Worm (Caenorhabditis elegans) whole organism, L4 larva: ENCODE measurements around the gene rpia-1.

ENCODE experiments used
- F37D6.2 ChIP-seq: sonication (generic microtip); optimal IDR thresholded peaks from 2 replicates; lab custom pipeline; 2016; ENCODE audit warnings: mild to moderate bottlenecking, missing genetic modification characterization, missing compliant biosample characterization
- Y48G9A.11 ChIP-seq: fragments of 200-800 bp; sonication (Bioruptor generic); IDR thresholded peaks from 2 replicates; pipeline ENCODE4 v1.3.6; 2022; ENCODE audit warnings: missing genetic modification reagents, missing genetic modification characterization, missing compliant biosample characterization
- Y75B8A.6 ChIP-seq: fragments of 200-800 bp; sonication (Bioruptor generic); IDR thresholded peaks from 2 replicates; pipeline ENCODE4 v1.3.6; 2022; ENCODE audit warnings: missing genetic modification reagents, missing genetic modification characterization, missing compliant biosample characterization
- aha-1 ChIP-seq: fragments of 150-350 bp; peaks from one replicate; lab custom pipeline; 2014; ENCODE audit warnings: missing biosample characterization, missing genetic modification characterization
- aly-2 ChIP-seq: sonication (generic microtip); optimal IDR thresholded peaks from 2 replicates; lab custom pipeline; 2018; ENCODE audit warnings: missing biosample characterization, missing genetic modification characterization
- ceh-20 ChIP-seq: fragments of 200-800 bp; sonication (Bioruptor generic); IDR thresholded peaks from 2 replicates; pipeline ENCODE4 v1.3.6; 2022; ENCODE audit warnings: missing genetic modification reagents, missing genetic modification characterization, missing compliant biosample characterization
- ceh-82 ChIP-seq: sonication (generic microtip); optimal IDR thresholded peaks from 2 replicates; lab custom pipeline; 2017; ENCODE audit warnings: missing biosample characterization, missing genetic modification characterization
- cey-2 ChIP-seq: sonication (generic microtip); optimal IDR thresholded peaks from 3 replicates; lab custom pipeline; 2017; ENCODE audit warnings: missing genetic modification characterization, mild to moderate bottlenecking, missing compliant biosample characterization, antibody characterized with exemption, borderline replicate concordance; ENCODE audit not compliant: insufficient read depth
- ctbp-1 ChIP-seq: fragments of 200-800 bp; sonication (Bioruptor generic); IDR thresholded peaks from 2 replicates; pipeline ENCODE4 v1.3.6; 2022; ENCODE audit warnings: missing genetic modification reagents, missing genetic modification characterization, missing compliant biosample characterization
- daf-12 ChIP-seq: fragments of 150-350 bp; optimal IDR thresholded peaks from 2 replicates; lab custom pipeline; 2014; ENCODE audit warnings: missing biosample characterization, missing genetic modification reagents, missing genetic modification characterization
- daf-16 ChIP-seq, 3 experiments: sonication (generic microtip); optimal IDR thresholded peaks; 2 replicates each; lab custom pipeline; 2016 to 2017; ENCODE audit warnings: missing genetic modification characterization in 3 of 3, missing genetic modification reagents in 3 of 3, mild to moderate bottlenecking in 2 of 3, missing compliant biosample characterization in 2 of 3, missing biosample characterization in 1 of 3, moderate library complexity in 1 of 3
- daf-19 ChIP-seq: fragments of 200-800 bp; sonication (Bioruptor generic); conservative IDR thresholded peaks from 2 replicates; pipeline ENCODE4 v1.3.6; 2022; ENCODE audit warnings: missing genetic modification characterization, missing compliant biosample characterization
- daf-8 ChIP-seq: fragments of 200-800 bp; sonication (Bioruptor generic); IDR thresholded peaks from 2 replicates; pipeline ENCODE4 v1.3.6; 2022; ENCODE audit warnings: missing genetic modification characterization, missing compliant biosample characterization
- dmd-8 ChIP-seq: fragments of 200-800 bp; sonication (Bioruptor generic); IDR thresholded peaks from 2 replicates; pipeline ENCODE4 v1.3.6; 2022; ENCODE audit warnings: missing genetic modification characterization, missing compliant biosample characterization
- dmd-9 ChIP-seq: fragments of 200-800 bp; sonication (Bioruptor generic); IDR thresholded peaks from 2 replicates; pipeline ENCODE4 v1.3.6; 2022; ENCODE audit warnings: missing genetic modification reagents, missing genetic modification characterization, missing compliant biosample characterization
- dpl-1 ChIP-seq: fragments of 150-350 bp; optimal IDR thresholded peaks from 2 replicates; lab custom pipeline; 2014; ENCODE audit warnings: missing biosample characterization, missing genetic modification reagents, missing genetic modification characterization
- duxl-1 ChIP-seq: sonication (generic microtip); optimal IDR thresholded peaks from 2 replicates; lab custom pipeline; 2016; ENCODE audit warnings: mild to moderate bottlenecking, missing genetic modification characterization, moderate library complexity, missing compliant biosample characterization; ENCODE audit not compliant: poor library complexity
- dve-1 ChIP-seq: sonication (generic microtip); optimal IDR thresholded peaks from 2 replicates; lab custom pipeline; 2017; ENCODE audit warnings: antibody characterized with exemption, mild to moderate bottlenecking, missing genetic modification characterization, missing compliant biosample characterization; ENCODE audit not compliant: insufficient read depth
- hif-1 ChIP-seq, 2 experiments: sonication (generic microtip); optimal IDR thresholded peaks; 2 replicates each; lab custom pipeline; 2016 to 2017; ENCODE audit warnings: missing compliant biosample characterization in 2 of 2, missing genetic modification characterization in 2 of 2, missing genetic modification reagents in 2 of 2, missing genotype in 2 of 2, mild to moderate bottlenecking in 1 of 2
- hlh-11 ChIP-seq: fragments of 200-800 bp; sonication (Bioruptor generic); optimal IDR thresholded peaks from 2 replicates; lab custom pipeline; 2018; ENCODE audit warnings: mild to moderate bottlenecking, missing genetic modification characterization, missing compliant biosample characterization
- jun-1 ChIP-seq: fragments of 150-350 bp; optimal IDR thresholded peaks from 2 replicates; lab custom pipeline; 2014; ENCODE audit warnings: missing biosample characterization, missing genetic modification reagents, missing genetic modification characterization
- lim-7 ChIP-seq: fragments of 200-800 bp; sonication (Bioruptor generic); IDR thresholded peaks from 2 replicates; pipeline ENCODE4 v1.3.6; 2022; ENCODE audit warnings: missing genetic modification characterization, missing compliant biosample characterization
- lin-1 ChIP-seq: fragments of 200-800 bp; sonication (Bioruptor generic); IDR thresholded peaks from 2 replicates; pipeline ENCODE4 v1.3.6; 2022; ENCODE audit warnings: missing genetic modification reagents, missing genetic modification characterization, missing compliant biosample characterization
- lin-13 ChIP-seq: fragments of 150-350 bp; optimal IDR thresholded peaks from 2 replicates; lab custom pipeline; 2014; ENCODE audit warnings: missing biosample characterization, missing genetic modification reagents, missing genetic modification characterization
- lsy-2 ChIP-seq, 2 experiments: fragments of 150-350 bp in 1 of 2; sonication (generic microtip) in 1 of 2; optimal IDR thresholded peaks; 2 replicates each; lab custom pipeline; 2014 to 2017; ENCODE audit warnings: missing biosample characterization in 2 of 2, missing genetic modification characterization in 2 of 2
- mdl-1 ChIP-seq, 2 experiments: fragments of 150-350 bp in 1 of 2; sonication (generic microtip) in 1 of 2; optimal IDR thresholded peaks; 2 replicates each; lab custom pipeline; 2014 to 2017; ENCODE audit warnings: missing biosample characterization in 2 of 2, missing genetic modification characterization in 2 of 2
- mep-1 ChIP-seq: fragments of 150-350 bp; sonication (generic microtip); optimal IDR thresholded peaks from 3 replicates; lab custom pipeline; 2014; ENCODE audit warnings: missing biosample characterization, missing genetic modification characterization
- mxl-2 ChIP-seq: fragments of 200-800 bp; sonication (Bioruptor generic); conservative IDR thresholded peaks from 2 replicates; pipeline ENCODE4 v1.3.6; 2022; ENCODE audit warnings: missing genetic modification reagents, missing genetic modification characterization, missing compliant biosample characterization
- mxl-3 ChIP-seq: fragments of 200-800 bp; sonication (Bioruptor generic); optimal IDR thresholded peaks from 2 replicates; lab custom pipeline; 2018; ENCODE audit warnings: mild to moderate bottlenecking, missing genetic modification characterization, missing compliant biosample characterization
- nhr-102 ChIP-seq: sonication (generic microtip); optimal IDR thresholded peaks from 2 replicates; lab custom pipeline; 2016; ENCODE audit warnings: mild to moderate bottlenecking, missing genetic modification characterization, moderate library complexity, missing compliant biosample characterization
- nhr-28 ChIP-seq: fragments of 150-350 bp; optimal IDR thresholded peaks from 2 replicates; lab custom pipeline; 2014; ENCODE audit warnings: missing biosample characterization, missing genetic modification characterization
- nhr-48 ChIP-seq: sonication (generic microtip); optimal IDR thresholded peaks from 2 replicates; lab custom pipeline; 2016; ENCODE audit warnings: mild to moderate bottlenecking, missing genetic modification characterization, missing compliant biosample characterization
- nhr-6 ChIP-seq: fragments of 150-350 bp; optimal IDR thresholded peaks from 2 replicates; lab custom pipeline; 2014; ENCODE audit warnings: missing biosample characterization, missing genetic modification characterization
- nhr-76 ChIP-seq: fragments of 150-350 bp; optimal IDR thresholded peaks from 2 replicates; lab custom pipeline; 2014; ENCODE audit warnings: missing biosample characterization, missing genetic modification characterization
- nhr-77 ChIP-seq: fragments of 150-350 bp; optimal IDR thresholded peaks from 2 replicates; lab custom pipeline; 2014; ENCODE audit warnings: missing biosample characterization, missing genetic modification characterization
- pha-4 ChIP-seq, 2 experiments: fragments of 150-350 bp in 1 of 2; fragments of 200-800 bp in 1 of 2; sonication (Bioruptor generic) in 1 of 2; IDR thresholded peaks in 1 of 2; optimal IDR thresholded peaks in 1 of 2; 2 replicates each; pipeline versions ENCODE4 v1.3.6 to Lab custom; 2014 to 2022; ENCODE audit warnings: missing genetic modification characterization in 2 of 2, missing genetic modification reagents in 2 of 2, missing biosample characterization in 1 of 2, missing compliant biosample characterization in 1 of 2
- rbr-2 ChIP-seq: sonication (generic microtip); optimal IDR thresholded peaks from 2 replicates; lab custom pipeline; 2016; ENCODE audit warnings: missing genotype, missing genetic modification characterization, missing compliant biosample characterization
- saeg-2 ChIP-seq: fragments of 200-800 bp; sonication (Bioruptor generic); IDR thresholded peaks from 2 replicates; pipeline ENCODE4 v1.3.6; 2022; ENCODE audit warnings: missing genetic modification reagents, missing genetic modification characterization, missing compliant biosample characterization
- skn-1 ChIP-seq: fragments of 150-350 bp; optimal IDR thresholded peaks from 2 replicates; lab custom pipeline; 2014; ENCODE audit warnings: missing biosample characterization, missing genetic modification characterization
- spr-1 ChIP-seq: sonication (generic microtip); optimal IDR thresholded peaks from 2 replicates; lab custom pipeline; 2016; ENCODE audit warnings: mild to moderate bottlenecking, missing genetic modification characterization, missing compliant biosample characterization
- spr-3 ChIP-seq: fragments of 200-800 bp; sonication (Bioruptor generic); optimal IDR thresholded peaks from 2 replicates; lab custom pipeline; 2018; ENCODE audit warnings: mild to moderate bottlenecking, missing genetic modification characterization, missing compliant biosample characterization
- tag-97 ChIP-seq: fragments of 200-800 bp; sonication (Bioruptor generic); IDR thresholded peaks from 2 replicates; pipeline ENCODE4 v1.3.6; 2022; ENCODE audit warnings: missing genetic modification characterization, missing compliant biosample characterization
- tra-1 ChIP-seq: fragments of 200-800 bp; sonication (Bioruptor generic); IDR thresholded peaks from 2 replicates; pipeline ENCODE4 v1.3.6; 2022; ENCODE audit warnings: missing genetic modification reagents, missing genetic modification characterization, missing compliant biosample characterization
- unc-130 ChIP-seq: sonication (generic microtip); optimal IDR thresholded peaks from 2 replicates; lab custom pipeline; 2016; ENCODE audit warnings: missing genetic modification reagents, missing genetic modification characterization, missing compliant biosample characterization
- unc-62 ChIP-seq, 3 experiments: fragments of 150-350 bp in 1 of 3; sonication (generic microtip); optimal IDR thresholded peaks in 2 of 3; peaks in 1 of 3; 1 replicate in 1 of 3; 2 replicates in 2 of 3; lab custom pipeline; 2014 to 2017; ENCODE audit warnings: missing biosample characterization in 3 of 3, missing genetic modification characterization in 3 of 3, missing genetic modification reagents in 3 of 3, missing genotype in 1 of 3
- vab-7 ChIP-seq: fragments of 200-800 bp; sonication (Bioruptor generic); IDR thresholded peaks from 2 replicates; pipeline ENCODE4 v1.3.6; 2022; ENCODE audit warnings: missing genetic modification reagents, missing genetic modification characterization, missing compliant biosample characterization
- zfp-2 ChIP-seq: sonication (generic microtip); optimal IDR thresholded peaks from 2 replicates; lab custom pipeline; 2016; ENCODE audit warnings: mild to moderate bottlenecking, missing genetic modification characterization, missing compliant biosample characterization
- zip-2 ChIP-seq: fragments of 150-350 bp; optimal IDR thresholded peaks from 2 replicates; lab custom pipeline; 2014; ENCODE audit warnings: missing biosample characterization, missing genetic modification characterization
- ztf-11 ChIP-seq: fragments of 150-350 bp; optimal IDR thresholded peaks from 2 replicates; lab custom pipeline; 2014; ENCODE audit warnings: missing biosample characterization, missing genetic modification characterization

Gene rpia-1

DNA sequence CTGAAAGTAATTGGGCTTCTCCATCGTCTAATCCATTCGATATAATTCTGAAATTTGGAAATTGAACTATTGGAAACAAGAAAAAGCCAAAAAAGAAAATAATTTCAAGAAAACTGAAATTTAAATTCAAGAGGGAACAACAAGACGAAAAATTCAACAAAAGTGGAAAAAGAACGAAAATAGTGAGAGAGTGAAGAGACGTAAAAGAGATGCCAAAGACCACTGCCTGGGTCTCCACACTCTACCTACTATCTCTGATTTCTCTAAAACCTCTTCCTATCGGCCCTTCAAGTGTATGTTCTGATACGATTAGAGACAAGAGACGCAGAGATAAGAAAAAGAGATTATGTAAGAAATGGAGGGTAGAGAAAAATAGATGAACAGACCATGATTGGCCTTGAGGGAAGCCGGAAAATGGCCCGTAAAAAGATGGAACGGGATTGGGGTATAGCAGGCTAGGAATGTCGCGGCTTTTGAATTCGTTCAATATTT, 30.9 kb downstream of the rpia-1 start, which contains the start of gene ogt-1:
TSS of gene ogt-1 (minus strand) at position 51 of the 492 bp plus-strand sequence.
- no peak for TF ChIP-seq ztf-11 (tag; lab: Kevin White, UChicago)
- peak; percentile 92 for TF ChIP-seq nhr-6 (tag; lab: Kevin White, UChicago)
- no peak for TF ChIP-seq skn-1 (tag; lab: Kevin White, UChicago)
- TF ChIP-seq nhr-77 (tag; lab: Kevin White, UChicago) = peak; percentile 17
- TF ChIP-seq tag-97 (GFP tag; lab: Robert Waterston, UW) = no peak
- peak; percentile 25 for TF ChIP-seq nhr-76 (tag; lab: Kevin White, UChicago)
- peak; percentile 75 to 92 for TF ChIP-seq lsy-2 (tag; optimal IDR thresholded peaks at IDR 0.05; lab: Kevin White, UChicago)
- TF ChIP-seq nhr-48 (tag; lab: Kevin White, UChicago) = peak; percentile 75
- TF ChIP-seq lin-13 = peak; percentile 28
- TF ChIP-seq daf-8 (GFP tag; lab: Robert Waterston, UW) = no peak
- TF ChIP-seq Y75B8A.6 (GFP tag; lab: Robert Waterston, UW) = no peak
- TF ChIP-seq saeg-2 (GFP tag; lab: Robert Waterston, UW) = 0 out of 2 replicates have a peak, but pooled peaks have one; percentile 37
- peak; percentile 43 for TF ChIP-seq cey-2
- no peak for TF ChIP-seq aly-2
- peak; percentile 89 for TF ChIP-seq hlh-11 (tag; lab: Kevin White, UChicago)
- peak in 1 of 2 experiments; percentile 99 for TF ChIP-seq unc-62 (GFP tag; optimal IDR thresholded peaks at IDR 0.05 in 1 of 2; lab: Kevin White, UChicago)
- TF ChIP-seq unc-62 (tag; optimal IDR thresholded peaks at IDR 0.05; lab: Kevin White, UChicago) = no peak
- peak; percentile 88 for TF ChIP-seq mep-1
- TF ChIP-seq unc-130 (GFP tag; lab: Kevin White, UChicago) = no peak
- peak; percentile 65 for TF ChIP-seq jun-1 (tag; lab: Kevin White, UChicago)
- TF ChIP-seq ceh-20 = peak; percentile 54; the same call in 1 of the 2 replicates
- no peak for TF ChIP-seq zfp-2 (tag; lab: Kevin White, UChicago)
- TF ChIP-seq dve-1 (tag; lab: Kevin White, UChicago) = peak; percentile 89
- TF ChIP-seq rbr-2 (tag; lab: Kevin White, UChicago) = peak; percentile 85
- peak; percentile 24 for TF ChIP-seq spr-3 (GFP tag; lab: Kevin White, UChicago)
- TF ChIP-seq ctbp-1 (GFP tag; lab: Robert Waterston, UW) = peak; percentile 84
- peak in 1 of 2 experiments; percentile 24 for TF ChIP-seq daf-16 (GFP tag; optimal IDR thresholded peaks at IDR 0.05; lab: Kevin White, UChicago)
- peak; percentile 82 for TF ChIP-seq daf-16 (tag; optimal IDR thresholded peaks at IDR 0.05; lab: Kevin White, UChicago)
- TF ChIP-seq pha-4 (GFP tag; IDR thresholded peaks at IDR 0.05; lab: Robert Waterston, UW) = peak; percentile 65; the same call in 1 of the 2 replicates
- peak; percentile 91 for TF ChIP-seq pha-4 (tag; optimal IDR thresholded peaks at IDR 0.05; lab: Kevin White, UChicago)
- TF ChIP-seq daf-19 = 0 out of 2 replicates have a peak, but pooled peaks have one; percentile 34
- TF ChIP-seq tra-1 (GFP tag; lab: Robert Waterston, UW) = peak; percentile 62; the same call in 1 of the 2 replicates
- no peak for TF ChIP-seq dmd-9
- TF ChIP-seq lin-1 (GFP tag; lab: Robert Waterston, UW) = peak; percentile 31; the same call in 1 of the 2 replicates
- TF ChIP-seq dmd-8 (GFP tag; lab: Robert Waterston, UW) = no peak
- TF ChIP-seq duxl-1 = peak; percentile 80
- TF ChIP-seq spr-1 (tag; lab: Kevin White, UChicago) = peak; percentile 33
- no peak for TF ChIP-seq daf-12 (tag; lab: Kevin White, UChicago)
- peak; percentile 72 for TF ChIP-seq aha-1
- no peak for TF ChIP-seq ceh-82 (tag; lab: Kevin White, UChicago)
- TF ChIP-seq mxl-3 = no peak
- peak; percentile 61 for TF ChIP-seq dpl-1 (GFP tag; lab: Kevin White, UChicago)
- no peak for TF ChIP-seq mxl-2 (GFP tag; lab: Robert Waterston, UW)
- peak in 1 of 2 experiments; percentile 65 for TF ChIP-seq hif-1 (tag; optimal IDR thresholded peaks at IDR 0.05; lab: Kevin White, UChicago)
- TF ChIP-seq vab-7 (GFP tag; lab: Robert Waterston, UW) = no peak
- TF ChIP-seq zip-2 = no peak
- TF ChIP-seq F37D6.2 (tag; lab: Kevin White, UChicago) = peak; percentile 40
- TF ChIP-seq nhr-102 = peak; percentile 34
- TF ChIP-seq mdl-1 (tag; optimal IDR thresholded peaks at IDR 0.05; lab: Kevin White, UChicago) = peak; percentile 87 to 88
- TF ChIP-seq nhr-28 (tag; lab: Kevin White, UChicago) = peak; percentile 65
- TF ChIP-seq Y48G9A.11 = no peak
- no peak for TF ChIP-seq lim-7 (GFP tag; lab: Robert Waterston, UW)
